Fruit fly (Drosophila melanogaster) whole organism, embryonic: ENCODE data around the gene CG13843.

Source experiments
- Atf6 ChIP-seq: fragments of 200-800 bp; sonication (Bioruptor generic); IDR thresholded peaks from 2 replicates; pipeline ENCODE4 v1.3.6; 2022; ENCODE audit warnings: missing biosample characterization, missing genetic modification characterization
- Bteb2 ChIP-seq: fragments of 200-800 bp; sonication (Bioruptor generic); optimal IDR thresholded peaks from 2 replicates; lab custom pipeline; 2016; ENCODE audit warnings: missing biosample characterization, missing genetic modification characterization
- C15 ChIP-seq: fragments of 200-800 bp; sonication (Bioruptor generic); IDR thresholded peaks from 3 replicates; pipeline ENCODE4 v1.3.6; 2022; ENCODE audit warnings: missing biosample characterization, missing genetic modification characterization
- CG10366 ChIP-seq: fragments of 200-800 bp; sonication (Bioruptor generic); IDR thresholded peaks from 2 replicates; pipeline ENCODE4 v1.3.6; 2022; ENCODE audit warnings: missing biosample characterization, missing genetic modification characterization
- CG13123 ChIP-seq: fragments of 200-800 bp; sonication (Bioruptor generic); optimal IDR thresholded peaks from 2 replicates; lab custom pipeline; 2016; ENCODE audit warnings: missing biosample characterization, missing genetic modification characterization
- CG1602 ChIP-seq: fragments of 200-800 bp; sonication (Bioruptor generic); optimal IDR thresholded peaks from 3 replicates; lab custom pipeline; 2016; ENCODE audit warnings: missing biosample characterization, missing genetic modification characterization
- CG1603 ChIP-seq: fragments of 200-800 bp; sonication (Bioruptor generic); optimal IDR thresholded peaks from 2 replicates; lab custom pipeline; 2019; ENCODE audit warnings: missing biosample characterization, mild to moderate bottlenecking, missing genetic modification characterization, moderate library complexity
- CG1792 ChIP-seq: fragments of 200-800 bp; sonication (Bioruptor generic); optimal IDR thresholded peaks from 2 replicates; lab custom pipeline; 2016; ENCODE audit warnings: missing biosample characterization, missing genetic modification characterization
- CG18599 ChIP-seq: fragments of 200-800 bp; sonication (Bioruptor generic); optimal IDR thresholded peaks from 3 replicates; lab custom pipeline; 2017; ENCODE audit warnings: missing biosample characterization, missing genetic modification characterization, mild to moderate bottlenecking, moderate library complexity, missing genetic modification reagents
- CG2199 ChIP-seq: fragments of 200-800 bp; sonication (Bioruptor generic); IDR thresholded peaks from 3 replicates; pipeline ENCODE4 v1.3.6; 2022; ENCODE audit warnings: missing biosample characterization, missing genetic modification characterization
- CG32532 ChIP-seq: fragments of 200-800 bp; sonication (Bioruptor generic); IDR thresholded peaks from 2 replicates; pipeline ENCODE4 v1.3.6; 2022; ENCODE audit warnings: missing biosample characterization, missing genetic modification characterization
- CG33557 ChIP-seq: fragments of 200-800 bp; sonication (Bioruptor generic); optimal IDR thresholded peaks from 2 replicates; lab custom pipeline; 2019; ENCODE audit warnings: missing biosample characterization, mild to moderate bottlenecking, missing genetic modification characterization, moderate library complexity
- CG34376 ChIP-seq: fragments of 200-800 bp; sonication (Bioruptor generic); optimal IDR thresholded peaks from 2 replicates; lab custom pipeline; 2018; ENCODE audit warnings: missing biosample characterization, mild to moderate bottlenecking, missing genetic modification characterization
- CG4282 ChIP-seq: fragments of 200-800 bp; sonication (Bioruptor generic); optimal IDR thresholded peaks from 2 replicates; lab custom pipeline; 2016; ENCODE audit warnings: missing biosample characterization, missing genetic modification characterization
- CG6254 ChIP-seq: fragments of 200-800 bp; sonication (Bioruptor generic); optimal IDR thresholded peaks from 3 replicates; lab custom pipeline; 2017; ENCODE audit warnings: mild to moderate bottlenecking, missing biosample characterization, missing genetic modification reagents, missing genetic modification characterization
- CG6272 ChIP-seq: fragments of 200-800 bp; sonication (Bioruptor generic); IDR thresholded peaks from 2 replicates; pipeline ENCODE4 v1.3.6; 2022; ENCODE audit warnings: missing biosample characterization, missing genetic modification characterization
- CG7963 ChIP-seq: fragments of 200-800 bp; sonication (Bioruptor generic); IDR thresholded peaks from 3 replicates; pipeline ENCODE4 v1.3.6; 2022; ENCODE audit warnings: missing biosample characterization, missing genetic modification characterization; ENCODE audit not compliant: partially characterized antibody
- CG8388 ChIP-seq: fragments of 200-800 bp; sonication (Bioruptor generic); optimal IDR thresholded peaks from 2 replicates; lab custom pipeline; 2019; ENCODE audit warnings: missing biosample characterization, mild to moderate bottlenecking, missing genetic modification characterization, moderate library complexity
- CG8478 ChIP-seq: fragments of >200 bp; optimal IDR thresholded peaks from 2 replicates; lab custom pipeline; 2018
- CTCF ChIP-seq: fragments of 200-800 bp; sonication (Bioruptor generic); optimal IDR thresholded peaks from 2 replicates; lab custom pipeline; 2017; ENCODE audit warnings: missing biosample characterization, mild to moderate bottlenecking, missing genetic modification characterization, moderate library complexity
- CoRest ChIP-seq: fragments of 200-800 bp; sonication (Bioruptor generic); optimal IDR thresholded peaks from 3 replicates; lab custom pipeline; 2018; ENCODE audit warnings: missing biosample characterization, mild to moderate bottlenecking, missing genetic modification characterization, moderate library complexity
- Deaf1 ChIP-seq: fragments of 200-800 bp; optimal IDR thresholded peaks from 3 replicates; lab custom pipeline; 2019; ENCODE audit warnings: missing biosample characterization, mild to moderate bottlenecking, missing genetic modification characterization, moderate library complexity
- Dek ChIP-seq: fragments of 200-800 bp; sonication (Bioruptor generic); optimal IDR thresholded peaks from 3 replicates; lab custom pipeline; 2019; ENCODE audit warnings: missing biosample characterization, mild to moderate bottlenecking, missing genetic modification characterization, moderate library complexity
- GATAe ChIP-seq: fragments of 200-800 bp; sonication (Bioruptor generic); conservative IDR thresholded peaks from 2 replicates; pipeline ENCODE4 v1.3.6; 2022; ENCODE audit warnings: missing biosample characterization, missing genetic modification characterization
- Hr78 ChIP-seq, 2 experiments: fragments of 200-800 bp in 1 of 2; fragments of >200 bp in 1 of 2; sonication (Bioruptor generic) in 1 of 2; optimal IDR thresholded peaks; 2 replicates each; lab custom pipeline; 2017 to 2019; ENCODE audit warnings: missing biosample characterization in 2 of 2, missing genetic modification characterization in 2 of 2, mild to moderate bottlenecking in 1 of 2, moderate library complexity in 1 of 2
- NC2β ChIP-seq: fragments of 200-800 bp; sonication (Bioruptor generic); optimal IDR thresholded peaks from 2 replicates; lab custom pipeline; 2016; ENCODE audit warnings: missing biosample characterization, missing genetic modification characterization
- Nf-YC ChIP-seq: fragments of 200-800 bp; optimal IDR thresholded peaks from 3 replicates; lab custom pipeline; 2019; ENCODE audit warnings: missing biosample characterization, mild to moderate bottlenecking, missing genetic modification characterization, moderate library complexity
- Oli ChIP-seq: fragments of 200-800 bp; sonication (Bioruptor generic); optimal IDR thresholded peaks from 2 replicates; lab custom pipeline; 2018; ENCODE audit warnings: missing biosample characterization, mild to moderate bottlenecking, missing genetic modification characterization, moderate library complexity
- Sox102F ChIP-seq: fragments of 200-800 bp; sonication (Bioruptor generic); optimal IDR thresholded peaks from 2 replicates; lab custom pipeline; 2018; ENCODE audit warnings: missing biosample characterization, mild to moderate bottlenecking, missing genetic modification characterization, moderate library complexity
- br ChIP-seq: fragments of >200 bp; optimal IDR thresholded peaks from 2 replicates; lab custom pipeline; 2017
- cato ChIP-seq: fragments of 200-800 bp; sonication (Bioruptor generic); optimal IDR thresholded peaks from 2 replicates; lab custom pipeline; 2016; ENCODE audit warnings: missing biosample characterization, missing genetic modification characterization, borderline replicate concordance
- caup ChIP-seq: fragments of 200-800 bp; sonication (Bioruptor generic); optimal IDR thresholded peaks from 3 replicates; lab custom pipeline; 2017; ENCODE audit warnings: missing biosample characterization, mild to moderate bottlenecking, missing genetic modification characterization, moderate library complexity; ENCODE audit not compliant: severe bottlenecking
- ci ChIP-seq: fragments of 200-800 bp; sonication (Bioruptor generic); IDR thresholded peaks from 3 replicates; pipeline ENCODE4 v1.3.6; 2022; ENCODE audit warnings: missing biosample characterization, missing genetic modification characterization
- dm ChIP-seq: fragments of 200-800 bp; sonication (Bioruptor generic); optimal IDR thresholded peaks from 3 replicates; lab custom pipeline; 2016; ENCODE audit warnings: missing biosample characterization, missing genetic modification characterization
- emc ChIP-seq: fragments of 200-800 bp; sonication (Bioruptor generic); optimal IDR thresholded peaks from 2 replicates; lab custom pipeline; 2016; ENCODE audit warnings: missing biosample characterization, missing genetic modification characterization
- gcm ChIP-seq: fragments of 200-800 bp; sonication (Bioruptor generic); optimal IDR thresholded peaks from 2 replicates; lab custom pipeline; 2019; ENCODE audit warnings: missing biosample characterization, mild to moderate bottlenecking, missing genetic modification characterization, moderate library complexity
- hb ChIP-seq: fragments of 200-800 bp; sonication (Bioruptor generic); IDR thresholded peaks from 3 replicates; pipeline ENCODE4 v1.3.6; 2022; ENCODE audit warnings: missing biosample characterization, missing genetic modification characterization; ENCODE audit not compliant: partially characterized antibody
- jigr1 ChIP-seq: fragments of 200-800 bp; sonication (Bioruptor generic); IDR thresholded peaks from 3 replicates; pipeline ENCODE4 v1.3.6; 2022; ENCODE audit warnings: missing biosample characterization, missing genetic modification characterization
- kah ChIP-seq: fragments of 200-800 bp; sonication (Bioruptor generic); optimal IDR thresholded peaks from 2 replicates; lab custom pipeline; 2018; ENCODE audit warnings: missing biosample characterization, mild to moderate bottlenecking, missing genetic modification characterization
- kni ChIP-seq: fragments of 200-800 bp; sonication (Bioruptor generic); optimal IDR thresholded peaks from 3 replicates; lab custom pipeline; 2017; ENCODE audit warnings: mild to moderate bottlenecking, missing biosample characterization, missing genetic modification reagents, missing genetic modification characterization
- lov ChIP-seq, 2 experiments: fragments of 200-800 bp in 1 of 2; fragments of >200 bp in 1 of 2; sonication (Bioruptor generic) in 1 of 2; IDR thresholded peaks in 1 of 2; optimal IDR thresholded peaks in 1 of 2; 2 replicates in 1 of 2; 3 replicates in 1 of 2; pipeline versions ENCODE4 v1.3.6 to Lab custom; 2017 to 2022; ENCODE audit warnings: missing biosample characterization in 1 of 2, missing genetic modification characterization in 1 of 2
- mld ChIP-seq: fragments of 200-800 bp; sonication (Bioruptor generic); IDR thresholded peaks from 3 replicates; pipeline ENCODE4 v1.3.6; 2022; ENCODE audit warnings: missing biosample characterization, missing genetic modification characterization; ENCODE audit not compliant: partially characterized antibody
- nom ChIP-seq: fragments of 200-800 bp; sonication (Bioruptor generic); optimal IDR thresholded peaks from 2 replicates; lab custom pipeline; 2017; ENCODE audit warnings: missing biosample characterization, missing genetic modification characterization, mild to moderate bottlenecking, moderate library complexity, missing genetic modification reagents
- pnt ChIP-seq: fragments of 200-800 bp; sonication (Bioruptor generic); optimal IDR thresholded peaks from 3 replicates; lab custom pipeline; 2016; ENCODE audit warnings: missing biosample characterization, missing genetic modification characterization
- sna ChIP-seq: fragments of 200-800 bp; sonication (Bioruptor generic); IDR thresholded peaks from 2 replicates; pipeline ENCODE4 v1.3.6; 2022; ENCODE audit warnings: missing biosample characterization, missing genetic modification characterization; ENCODE audit not compliant: partially characterized antibody
- so ChIP-seq: fragments of 200-800 bp; sonication (Bioruptor generic); IDR thresholded peaks from 3 replicates; pipeline ENCODE4 v1.3.6; 2022; ENCODE audit warnings: missing biosample characterization, missing genetic modification characterization
- twi ChIP-seq: fragments of 200-800 bp; optimal IDR thresholded peaks from 2 replicates; lab custom pipeline; 2019; ENCODE audit warnings: missing biosample characterization, mild to moderate bottlenecking, missing genetic modification characterization, moderate library complexity
- tx ChIP-seq: fragments of 200-800 bp; sonication (Bioruptor generic); optimal IDR thresholded peaks from 2 replicates; lab custom pipeline; 2016; ENCODE audit warnings: missing biosample characterization, missing genetic modification characterization
- zen ChIP-seq: fragments of 200-800 bp; sonication (Bioruptor generic); optimal IDR thresholded peaks from 3 replicates; lab custom pipeline; 2018; ENCODE audit warnings: missing biosample characterization, mild to moderate bottlenecking, missing genetic modification characterization, moderate library complexity

CG13843 gene

DNA sequence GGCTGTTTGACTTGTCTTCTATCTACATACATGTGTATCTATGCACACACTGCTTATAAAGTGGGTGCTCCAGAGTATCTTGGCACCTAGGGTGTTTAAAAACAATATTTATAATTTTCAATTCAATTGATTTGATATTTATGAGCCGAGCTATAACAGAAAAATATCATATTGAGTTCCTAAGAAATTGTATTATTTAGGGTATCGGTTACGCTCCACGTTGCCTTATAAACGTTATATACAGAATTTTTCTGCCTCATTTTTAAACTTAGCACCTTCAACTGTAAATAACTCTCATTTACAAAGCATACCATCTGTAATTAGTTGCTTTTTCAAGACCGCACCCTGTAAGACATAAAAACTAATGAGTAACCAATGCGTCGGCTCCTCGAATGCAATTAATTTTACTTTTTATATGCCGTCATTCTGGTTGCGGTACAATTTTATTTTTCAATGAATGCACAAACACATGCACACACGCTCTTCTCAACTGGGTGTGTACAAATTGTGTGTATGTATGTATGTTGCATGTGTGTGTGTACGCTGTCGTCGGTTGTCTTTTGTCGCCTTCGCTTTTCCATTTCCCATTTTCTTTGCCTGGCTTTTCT, 18.5 kb upstream of the CG13843 start (continued):
- no peak for TF ChIP-seq mld (GFP tag; lab: Robert Waterston, UW)
- TF ChIP-seq Deaf1 (tag; lab: Kevin White, UChicago) = no peak
- peak; percentile 35 for TF ChIP-seq cato (GFP tag; lab: Kevin White, UChicago)
- TF ChIP-seq tx = peak; percentile 36
- peak; percentile 36 for TF ChIP-seq CG1603 (tag; lab: Kevin White, UChicago)
- peak; percentile 32 for TF ChIP-seq pnt
- no peak for TF ChIP-seq GATAe (GFP tag; lab: Robert Waterston, UW)
- TF ChIP-seq CG18599 (GFP tag; lab: Kevin White, UChicago) = peak; percentile 22
- TF ChIP-seq CG13123 = peak; percentile 18
- TF ChIP-seq CG8478 = no peak
- no peak for TF ChIP-seq CG1792 (GFP tag; lab: Kevin White, UChicago)
- peak; percentile 82 for TF ChIP-seq Oli (tag; lab: Kevin White, UChicago)
- TF ChIP-seq emc = no peak
- peak; percentile 74 for TF ChIP-seq CG33557 (GFP tag; lab: Kevin White, UChicago)
- no peak for TF ChIP-seq Dek
- peak; percentile 72 for TF ChIP-seq gcm
- no peak for TF ChIP-seq C15 (GFP tag; lab: Robert Waterston, UW)
- no peak for TF ChIP-seq CG32532 (GFP tag; lab: Robert Waterston, UW)
- no peak for TF ChIP-seq nom (GFP tag; lab: Kevin White, UChicago)
- 0 out of 3 replicates have a peak, but pooled peaks have one; percentile 39 for TF ChIP-seq ci (GFP tag; lab: Robert Waterston, UW)
- no peak for TF ChIP-seq sna (GFP tag; lab: Robert Waterston, UW)
- peak; percentile 54 for TF ChIP-seq NC2β (GFP tag; lab: Kevin White, UChicago)
- TF ChIP-seq kah (GFP tag; lab: Kevin White, UChicago) = no peak
- peak; percentile 46 for TF ChIP-seq caup (GFP tag; lab: Kevin White, UChicago)
- TF ChIP-seq CG6272 = no peak
- no peak for TF ChIP-seq Atf6 (GFP tag; lab: Robert Waterston, UW)
- TF ChIP-seq CoRest = peak; percentile 72
- no peak for TF ChIP-seq CG7963 (GFP tag; lab: Robert Waterston, UW)
- no peak for TF ChIP-seq lov (optimal IDR thresholded peaks at IDR 0.05; lab: Kevin White, UChicago)
- TF ChIP-seq lov (GFP tag; IDR thresholded peaks at IDR 0.05; lab: Robert Waterston, UW) = no peak
- TF ChIP-seq Nf-YC (tag; lab: Kevin White, UChicago) = no peak
- peak in 1 of 2 experiments; percentile 38 for TF ChIP-seq Hr78 (GFP tag; optimal IDR thresholded peaks at IDR 0.05; lab: Kevin White, UChicago)
- TF ChIP-seq CG1602 (GFP tag; lab: Kevin White, UChicago) = peak; percentile 56
- peak; percentile 69 for TF ChIP-seq CG6254 (GFP tag; lab: Kevin White, UChicago)
- no peak for TF ChIP-seq zen
- TF ChIP-seq CG4282 = no peak
- TF ChIP-seq CG2199 (GFP tag; lab: Robert Waterston, UW) = peak; percentile 90; the same call in 2 of the 3 replicates
- no peak for TF ChIP-seq hb (GFP tag; lab: Robert Waterston, UW)
- TF ChIP-seq br (lab: Kevin White, UChicago) = no peak
- no peak for TF ChIP-seq CG34376
- TF ChIP-seq CTCF (GFP tag; lab: Kevin White, UChicago) = no peak
- TF ChIP-seq twi (tag; lab: Kevin White, UChicago) = peak; percentile 63
- peak; percentile 37; the same call in 1 of the 2 replicates for TF ChIP-seq CG10366 (GFP tag; lab: Robert Waterston, UW)
- peak; percentile 79 for TF ChIP-seq Sox102F
- no peak for TF ChIP-seq Bteb2 (GFP tag; lab: Kevin White, UChicago)
- peak; percentile 68 for TF ChIP-seq kni (GFP tag; lab: Kevin White, UChicago)
- peak; percentile 13; the same call in 1 of the 3 replicates for TF ChIP-seq so (GFP tag; lab: Robert Waterston, UW)
- TF ChIP-seq CG8388 = peak; percentile 77
- TF ChIP-seq dm (GFP tag; lab: Kevin White, UChicago) = peak; percentile 9
- 0 out of 3 replicates have a peak, but pooled peaks have one; percentile 13 for TF ChIP-seq jigr1 (GFP tag; lab: Robert Waterston, UW)
